Fruit fly (Drosophila melanogaster) whole organism, embryonic: ENCODE results near the gene Rad17.

Experiments
- B-H2 ChIP-seq: fragments of 200-800 bp; sonication (Bioruptor generic); optimal IDR thresholded peaks from 2 replicates; lab custom pipeline; 2018; ENCODE audit warnings: missing biosample characterization, mild to moderate bottlenecking, missing genetic modification characterization
- CG10267 ChIP-seq: fragments of 200-800 bp; sonication (Bioruptor generic); optimal IDR thresholded peaks from 2 replicates; lab custom pipeline; 2018; ENCODE audit warnings: missing biosample characterization, mild to moderate bottlenecking, missing genetic modification characterization, moderate library complexity
- CG10431 ChIP-seq: fragments of 200-800 bp; sonication (Bioruptor generic); optimal IDR thresholded peaks from 3 replicates; lab custom pipeline; 2018; ENCODE audit warnings: missing biosample characterization, mild to moderate bottlenecking, missing genetic modification characterization
- CG10543 ChIP-seq: fragments of 200-800 bp; sonication (Bioruptor generic); optimal IDR thresholded peaks from 3 replicates; lab custom pipeline; 2017; ENCODE audit warnings: missing biosample characterization, mild to moderate bottlenecking, missing genetic modification characterization, moderate library complexity
- CG12219 ChIP-seq: fragments of 200-800 bp; sonication (Bioruptor generic); optimal IDR thresholded peaks from 3 replicates; lab custom pipeline; 2018; ENCODE audit warnings: missing biosample characterization, mild to moderate bottlenecking, missing genetic modification characterization
- CG1233 ChIP-seq: fragments of 200-800 bp; sonication (Bioruptor generic); optimal IDR thresholded peaks from 4 replicates; lab custom pipeline; 2018; ENCODE audit warnings: missing biosample characterization, mild to moderate bottlenecking, missing genetic modification characterization
- CG13123 ChIP-seq: fragments of 200-800 bp; sonication (Bioruptor generic); optimal IDR thresholded peaks from 2 replicates; lab custom pipeline; 2016; ENCODE audit warnings: missing biosample characterization, missing genetic modification characterization
- CG14441 ChIP-seq: fragments of 200-800 bp; sonication (Bioruptor generic); IDR thresholded peaks from 2 replicates; pipeline ENCODE4 v1.3.6; 2022; ENCODE audit warnings: missing biosample characterization, missing genetic modification characterization
- CG1602 ChIP-seq: fragments of 200-800 bp; sonication (Bioruptor generic); optimal IDR thresholded peaks from 3 replicates; lab custom pipeline; 2016; ENCODE audit warnings: missing biosample characterization, missing genetic modification characterization
- CG17359 ChIP-seq: fragments of 200-800 bp; sonication (Bioruptor generic); optimal IDR thresholded peaks from 3 replicates; lab custom pipeline; 2018; ENCODE audit warnings: missing biosample characterization, mild to moderate bottlenecking, missing genetic modification characterization, moderate library complexity
- CG17568 ChIP-seq: fragments of 200-800 bp; sonication (Bioruptor generic); optimal IDR thresholded peaks from 2 replicates; lab custom pipeline; 2018; ENCODE audit warnings: missing biosample characterization, mild to moderate bottlenecking, missing genetic modification characterization, moderate library complexity
- CG1832 ChIP-seq: fragments of 200-800 bp; sonication (Bioruptor generic); optimal IDR thresholded peaks from 2 replicates; lab custom pipeline; 2017; ENCODE audit warnings: missing biosample characterization, mild to moderate bottlenecking, missing genetic modification characterization, inconsistent platforms
- CG2678 ChIP-seq: fragments of 200-800 bp; sonication (Bioruptor generic); optimal IDR thresholded peaks from 3 replicates; lab custom pipeline; 2019; ENCODE audit warnings: missing biosample characterization, mild to moderate bottlenecking, missing genetic modification characterization, moderate library complexity
- CG30020 ChIP-seq: fragments of 200-800 bp; optimal IDR thresholded peaks from 2 replicates; lab custom pipeline; 2019; ENCODE audit warnings: missing biosample characterization, mild to moderate bottlenecking, missing genetic modification characterization, moderate library complexity
- CG3065 ChIP-seq: fragments of 200-800 bp; sonication (Bioruptor generic); optimal IDR thresholded peaks from 2 replicates; lab custom pipeline; 2016; ENCODE audit warnings: missing biosample characterization, missing genetic modification characterization
- CG3407 ChIP-seq: fragments of 200-800 bp; sonication (Bioruptor generic); optimal IDR thresholded peaks from 2 replicates; lab custom pipeline; 2018; ENCODE audit warnings: missing biosample characterization, mild to moderate bottlenecking, missing genetic modification characterization
- CG34376 ChIP-seq: fragments of 200-800 bp; sonication (Bioruptor generic); optimal IDR thresholded peaks from 2 replicates; lab custom pipeline; 2018; ENCODE audit warnings: missing biosample characterization, mild to moderate bottlenecking, missing genetic modification characterization
- CG6254 ChIP-seq: fragments of 200-800 bp; sonication (Bioruptor generic); optimal IDR thresholded peaks from 3 replicates; lab custom pipeline; 2017; ENCODE audit warnings: mild to moderate bottlenecking, missing biosample characterization, missing genetic modification reagents, missing genetic modification characterization
- CG6765 ChIP-seq: fragments of 200-800 bp; sonication (Bioruptor generic); optimal IDR thresholded peaks from 3 replicates; lab custom pipeline; 2017; ENCODE audit warnings: missing biosample characterization, mild to moderate bottlenecking, missing genetic modification characterization
- CG7839 ChIP-seq: fragments of 200-800 bp; sonication (Bioruptor generic); optimal IDR thresholded peaks from 3 replicates; lab custom pipeline; 2018; ENCODE audit warnings: missing biosample characterization, mild to moderate bottlenecking, missing genetic modification characterization, moderate library complexity
- CG7987 ChIP-seq: fragments of 200-800 bp; sonication (Bioruptor generic); optimal IDR thresholded peaks from 2 replicates; lab custom pipeline; 2018; ENCODE audit warnings: missing biosample characterization, mild to moderate bottlenecking, missing genetic modification characterization, moderate library complexity
- CG9932 ChIP-seq: fragments of 200-800 bp; sonication (Bioruptor generic); IDR thresholded peaks from 2 replicates; pipeline ENCODE4 v1.3.6; 2022; ENCODE audit warnings: missing biosample characterization, missing genetic modification characterization
- Dp ChIP-seq: fragments of 200-800 bp; sonication (Bioruptor generic); optimal IDR thresholded peaks from 2 replicates; lab custom pipeline; 2018; ENCODE audit warnings: missing biosample characterization, mild to moderate bottlenecking, missing genetic modification characterization, moderate library complexity
- Fer1 ChIP-seq: fragments of 200-800 bp; sonication (Bioruptor generic); optimal IDR thresholded peaks from 2 replicates; lab custom pipeline; 2017; ENCODE audit warnings: missing biosample characterization, mild to moderate bottlenecking, missing genetic modification characterization
- Hr78 ChIP-seq, 2 experiments: fragments of 200-800 bp in 1 of 2; fragments of >200 bp in 1 of 2; sonication (Bioruptor generic) in 1 of 2; optimal IDR thresholded peaks; 2 replicates each; lab custom pipeline; 2017 to 2019; ENCODE audit warnings: missing biosample characterization in 2 of 2, missing genetic modification characterization in 2 of 2, mild to moderate bottlenecking in 1 of 2, moderate library complexity in 1 of 2
- Lpt ChIP-seq: fragments of >200 bp; optimal IDR thresholded peaks from 2 replicates; lab custom pipeline; 2018; ENCODE audit warnings: missing biosample characterization, missing genetic modification characterization
- Neu2 ChIP-seq: fragments of 200-800 bp; sonication (Bioruptor generic); optimal IDR thresholded peaks from 3 replicates; lab custom pipeline; 2016; ENCODE audit warnings: missing biosample characterization, missing genetic modification characterization, borderline replicate concordance
- Stat92E ChIP-seq, 3 experiments: fragments of >200 bp in 2 of 3; fragments of 200-800 bp in 1 of 3; sonication (Bioruptor generic) in 1 of 3; optimal IDR thresholded peaks; 2 replicates each; lab custom pipeline; 2017 to 2019; ENCODE audit warnings: missing biosample characterization in 3 of 3, missing genetic modification characterization in 3 of 3, mild to moderate bottlenecking in 1 of 3, moderate library complexity in 1 of 3
- Xbp1 ChIP-seq: fragments of 200-800 bp; sonication (Bioruptor generic); optimal IDR thresholded peaks from 3 replicates; lab custom pipeline; 2016; ENCODE audit warnings: missing biosample characterization, mild to moderate bottlenecking, missing genetic modification characterization
- YL-1 ChIP-seq: fragments of 200-800 bp; sonication (Bioruptor generic); optimal IDR thresholded peaks from 3 replicates; lab custom pipeline; 2017; ENCODE audit warnings: missing biosample characterization, mild to moderate bottlenecking, missing genetic modification characterization
- bigmax ChIP-seq: fragments of 200-800 bp; sonication (Bioruptor generic); optimal IDR thresholded peaks from 2 replicates; lab custom pipeline; 2018; ENCODE audit warnings: missing biosample characterization, mild to moderate bottlenecking, missing genetic modification characterization
- bowl ChIP-seq: fragments of 200-800 bp; sonication (Bioruptor generic); IDR thresholded peaks from 2 replicates; pipeline ENCODE4 v1.3.6; 2022; ENCODE audit warnings: missing biosample characterization, missing genetic modification characterization
- crc ChIP-seq: fragments of 200-800 bp; sonication (Bioruptor generic); optimal IDR thresholded peaks from 2 replicates; lab custom pipeline; 2016; ENCODE audit warnings: missing biosample characterization, missing genetic modification characterization
- cwo ChIP-seq: fragments of 200-800 bp; sonication (Bioruptor generic); optimal IDR thresholded peaks from 3 replicates; lab custom pipeline; 2017; ENCODE audit warnings: missing biosample characterization, missing genetic modification characterization, mild to moderate bottlenecking, moderate library complexity, missing genetic modification reagents
- ems ChIP-seq: fragments of 200-800 bp; sonication (Bioruptor generic); optimal IDR thresholded peaks from 3 replicates; lab custom pipeline; 2016; ENCODE audit warnings: missing biosample characterization, missing genetic modification characterization
- eve ChIP-seq, 2 experiments: fragments of >200 bp; optimal IDR thresholded peaks; 2 replicates each; lab custom pipeline; 2017; ENCODE audit warnings: missing biosample characterization in 2 of 2, missing genetic modification characterization in 2 of 2
- exex ChIP-seq: fragments of 200-800 bp; sonication (Bioruptor generic); optimal IDR thresholded peaks from 4 replicates; lab custom pipeline; 2018; ENCODE audit warnings: missing biosample characterization, mild to moderate bottlenecking, missing genetic modification characterization, moderate library complexity
- knrl ChIP-seq: fragments of 200-800 bp; sonication (Bioruptor generic); IDR thresholded peaks from 3 replicates; pipeline ENCODE4 v1.3.6; 2022; ENCODE audit warnings: missing biosample characterization, missing genetic modification characterization; ENCODE audit not compliant: partially characterized antibody
- lbe ChIP-seq: fragments of 200-800 bp; sonication (Bioruptor generic); optimal IDR thresholded peaks from 2 replicates; lab custom pipeline; 2016; ENCODE audit warnings: missing biosample characterization, mild to moderate bottlenecking, missing genetic modification characterization
- mam ChIP-seq: fragments of 200-800 bp; sonication (Bioruptor generic); optimal IDR thresholded peaks from 3 replicates; lab custom pipeline; 2016; ENCODE audit warnings: missing biosample characterization, missing genetic modification characterization
- nmo ChIP-seq: fragments of 200-800 bp; sonication (Bioruptor generic); optimal IDR thresholded peaks from 2 replicates; lab custom pipeline; 2018; ENCODE audit warnings: missing biosample characterization, mild to moderate bottlenecking, missing genetic modification characterization, moderate library complexity
- org-1 ChIP-seq: fragments of 200-800 bp; sonication (Bioruptor generic); optimal IDR thresholded peaks from 2 replicates; lab custom pipeline; 2017; ENCODE audit warnings: missing biosample characterization, missing genetic modification characterization
- pho ChIP-seq: fragments of 200-800 bp; sonication (Bioruptor generic); optimal IDR thresholded peaks from 2 replicates; lab custom pipeline; 2016; ENCODE audit warnings: missing biosample characterization, missing genetic modification characterization
- pum ChIP-seq: fragments of 200-800 bp; sonication (Bioruptor generic); optimal IDR thresholded peaks from 2 replicates; lab custom pipeline; 2016; ENCODE audit warnings: missing biosample characterization, missing genetic modification characterization
- schlank ChIP-seq: fragments of 200-800 bp; sonication (Bioruptor generic); optimal IDR thresholded peaks from 2 replicates; lab custom pipeline; 2018; ENCODE audit warnings: missing biosample characterization, mild to moderate bottlenecking, missing genetic modification characterization
- sd ChIP-seq: fragments of 200-800 bp; sonication (Bioruptor generic); optimal IDR thresholded peaks from 3 replicates; lab custom pipeline; 2018; ENCODE audit warnings: missing biosample characterization, mild to moderate bottlenecking, missing genetic modification characterization, moderate library complexity
- sima ChIP-seq: fragments of 200-800 bp; sonication (Bioruptor generic); optimal IDR thresholded peaks from 2 replicates; lab custom pipeline; 2016; ENCODE audit warnings: missing biosample characterization, missing genetic modification characterization
- sug ChIP-seq: fragments of 200-800 bp; optimal IDR thresholded peaks from 2 replicates; lab custom pipeline; 2019; ENCODE audit warnings: missing biosample characterization, mild to moderate bottlenecking, missing genetic modification characterization, moderate library complexity
- usp ChIP-seq: fragments of >200 bp; optimal IDR thresholded peaks from 2 replicates; lab custom pipeline; 2017; ENCODE audit warnings: missing biosample characterization, missing genetic modification characterization

Gene Rad17

DNA sequence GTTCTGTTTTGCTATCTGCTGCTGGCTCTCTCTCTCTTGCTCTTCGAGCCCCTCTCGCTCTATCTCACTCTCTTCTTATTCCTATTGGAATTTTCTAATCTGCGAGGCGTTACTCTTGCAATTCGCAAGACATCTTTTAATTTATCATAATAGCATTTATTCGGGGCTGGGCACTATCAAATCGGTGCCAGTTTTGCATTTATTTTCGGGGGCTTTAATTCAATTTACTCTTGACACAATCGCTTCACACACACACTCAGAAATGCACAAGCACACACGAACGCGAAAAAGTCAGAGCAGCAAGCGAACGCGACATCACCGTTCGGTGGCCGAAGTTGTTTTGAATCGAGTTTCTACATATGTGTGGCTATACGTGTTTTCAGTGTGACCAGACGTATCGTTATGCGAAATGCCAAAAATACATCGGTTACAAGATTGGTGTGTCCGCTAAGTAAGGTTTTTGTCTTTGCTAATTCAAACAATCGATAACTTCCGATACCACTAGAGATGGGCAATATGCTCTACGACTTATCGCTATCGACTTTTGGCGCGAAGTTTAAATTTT is 34.0 kb upstream of the Rad17 start, which contains the start of gene Meltrin (continued):
- TF ChIP-seq mam (GFP tag; lab: Kevin White, UChicago) (peak; percentile 49), pum (GFP tag; lab: Kevin White, UChicago) (no peak), org-1 (GFP tag; lab: Kevin White, UChicago) (peak; percentile 20), CG34376 (peak; percentile 86), pho (peak; percentile 46), CG1602 (GFP tag; lab: Kevin White, UChicago) (no peak), exex (tag; lab: Kevin White, UChicago) (peak; percentile 38), bowl (GFP tag; lab: Robert Waterston, UW) (no peak), CG17359 (tag; lab: Kevin White, UChicago) (peak; percentile 53), CG10267 (peak; percentile 71), CG3407 (GFP tag; lab: Kevin White, UChicago) (no peak), CG10431 (GFP tag; lab: Kevin White, UChicago) (peak; percentile 15), usp (GFP tag; lab: Kevin White, UChicago) (no peak), lbe (GFP tag; lab: Kevin White, UChicago) (peak; percentile 61), Stat92E (GFP tag; optimal IDR thresholded peaks at IDR 0.05; lab: Kevin White, UChicago) (peak in 1 of 3 experiments; percentile 95), CG3065 (no peak), CG1233 (GFP tag; lab: Kevin White, UChicago) (peak; percentile 57), ems (GFP tag; lab: Kevin White, UChicago) (peak; percentile 69), schlank (tag; lab: Kevin White, UChicago) (no peak), nmo (GFP tag; lab: Kevin White, UChicago) (peak; percentile 53), Hr78 (GFP tag; optimal IDR thresholded peaks at IDR 0.05; lab: Kevin White, UChicago) (peak in 1 of 2 experiments; percentile 50), knrl (GFP tag; lab: Robert Waterston, UW) (no peak), CG12219 (GFP tag; lab: Kevin White, UChicago) (peak; percentile 44), CG7987 (GFP tag; lab: Kevin White, UChicago) (peak; percentile 73), sug (peak; percentile 70), crc (GFP tag; lab: Kevin White, UChicago) (no peak), CG10543 (GFP tag; lab: Kevin White, UChicago) (peak; percentile 77), CG7839 (tag; lab: Kevin White, UChicago) (peak; percentile 56), CG2678 (peak; percentile 58), Xbp1 (GFP tag; lab: Kevin White, UChicago) (peak; percentile 57), eve (GFP tag; optimal IDR thresholded peaks at IDR 0.05; lab: Kevin White, UChicago) (peak in 1 of 2 experiments; percentile 53), Neu2 (GFP tag; lab: Kevin White, UChicago) (no peak), CG17568 (GFP tag; lab: Kevin White, UChicago) (peak; percentile 78), YL-1 (GFP tag; lab: Kevin White, UChicago) (peak; percentile 71), cwo (peak; percentile 22), B-H2 (GFP tag; lab: Kevin White, UChicago) (peak; percentile 70), Dp (GFP tag; lab: Kevin White, UChicago) (peak; percentile 100), Fer1 (GFP tag; lab: Kevin White, UChicago) (peak; percentile 79), CG9932 (no peak), CG1832 (GFP tag; lab: Kevin White, UChicago) (peak; percentile 72), sd (tag; lab: Kevin White, UChicago) (peak; percentile 95), bigmax (GFP tag; lab: Kevin White, UChicago) (peak; percentile 13), CG6765 (peak; percentile 4), CG14441 (no peak), Lpt (GFP tag; lab: Kevin White, UChicago) (no peak), CG6254 (peak; percentile 34), CG13123 (no peak), sima (GFP tag; lab: Kevin White, UChicago) (no peak), CG30020 (tag; lab: Kevin White, UChicago) (peak; percentile 42)
